Fruit fly (Drosophila melanogaster) Kc167 (cell line): ENCODE measurements around the gene CG34313.

Source experiments
- h ChIP-seq: fragments of >200 bp; optimal IDR thresholded peaks from 3 replicates; lab custom pipeline; 2018; ENCODE audit warnings: missing external identifiers
- insv ChIP-seq: fragments of >200 bp; optimal IDR thresholded peaks from 3 replicates; lab custom pipeline; 2018; ENCODE audit warnings: missing external identifiers
- psq ChIP-seq: fragments of >200 bp; optimal IDR thresholded peaks from 2 replicates; lab custom pipeline; 2017; ENCODE audit warnings: missing external identifiers
- ttk ChIP-seq: sonication (Bioruptor generic); optimal IDR thresholded peaks from 2 replicates; lab custom pipeline; 2017; ENCODE audit warnings: missing external identifiers

DNA sequence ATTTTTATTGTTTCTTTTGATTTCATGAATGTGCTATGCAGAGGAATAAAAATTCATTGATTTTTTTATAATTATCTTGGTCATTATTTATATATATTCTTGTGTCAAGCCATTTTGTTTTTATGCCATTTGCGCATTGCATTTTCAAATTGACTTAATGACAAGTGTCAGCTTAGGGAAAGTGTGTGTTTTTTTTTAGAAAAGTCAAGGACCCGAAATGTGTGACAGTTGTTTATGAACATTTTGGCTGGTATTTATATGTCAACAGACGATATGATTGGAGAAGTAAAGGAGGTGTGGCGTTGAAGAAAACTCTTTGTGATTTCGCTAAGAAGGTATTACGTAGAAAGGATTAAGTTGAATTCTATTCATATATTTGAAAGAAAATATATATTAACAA is 41.6 kb upstream of the CG34313 start, which contains the start of the genes SclA and SclB:
- TF ChIP-seq psq = no peak
- TF ChIP-seq h (lab: Kevin White, UChicago) = no peak
- no peak for TF ChIP-seq ttk (lab: Kevin White, UChicago)
- no peak for TF ChIP-seq insv (lab: Kevin White, UChicago)
